Fruit fly (Drosophila melanogaster) whole organism, embryonic: ENCODE measurements around the gene CG17111.

Source experiments
- B-H2 ChIP-seq: fragments of 200-800 bp; sonication (Bioruptor generic); optimal IDR thresholded peaks from 2 replicates; lab custom pipeline; 2018; ENCODE audit warnings: missing biosample characterization, mild to moderate bottlenecking, missing genetic modification characterization
- CG10147 ChIP-seq: fragments of 200-800 bp; sonication (Bioruptor generic); optimal IDR thresholded peaks from 2 replicates; lab custom pipeline; 2019; ENCODE audit warnings: missing biosample characterization, mild to moderate bottlenecking, missing genetic modification characterization, moderate library complexity
- CG10431 ChIP-seq: fragments of 200-800 bp; sonication (Bioruptor generic); optimal IDR thresholded peaks from 3 replicates; lab custom pipeline; 2018; ENCODE audit warnings: missing biosample characterization, mild to moderate bottlenecking, missing genetic modification characterization
- CG10959 ChIP-seq: fragments of 200-800 bp; sonication (Bioruptor generic); IDR thresholded peaks from 2 replicates; pipeline ENCODE4 v1.3.6; 2022; ENCODE audit warnings: missing biosample characterization, missing genetic modification characterization
- CG10979 ChIP-seq: fragments of 200-800 bp; sonication (Bioruptor generic); optimal IDR thresholded peaks from 2 replicates; lab custom pipeline; 2018; ENCODE audit warnings: missing biosample characterization, mild to moderate bottlenecking, missing genetic modification characterization, moderate library complexity
- CG12769 ChIP-seq: fragments of 200-800 bp; sonication (Bioruptor generic); optimal IDR thresholded peaks from 2 replicates; lab custom pipeline; 2019; ENCODE audit warnings: missing biosample characterization, mild to moderate bottlenecking, missing genetic modification characterization, moderate library complexity
- CG13123 ChIP-seq: fragments of 200-800 bp; sonication (Bioruptor generic); optimal IDR thresholded peaks from 2 replicates; lab custom pipeline; 2016; ENCODE audit warnings: missing biosample characterization, missing genetic modification characterization
- CG14050 ChIP-seq: fragments of 200-800 bp; sonication (Bioruptor generic); IDR thresholded peaks from 3 replicates; pipeline ENCODE4 v1.3.6; 2022; ENCODE audit warnings: missing biosample characterization, missing genetic modification characterization
- CG15601 ChIP-seq: fragments of 200-800 bp; sonication (Bioruptor generic); optimal IDR thresholded peaks from 3 replicates; lab custom pipeline; 2019; ENCODE audit warnings: missing biosample characterization, mild to moderate bottlenecking, missing genetic modification characterization, moderate library complexity
- CG17385 ChIP-seq: fragments of 200-800 bp; sonication (Bioruptor generic); optimal IDR thresholded peaks from 3 replicates; lab custom pipeline; 2018; ENCODE audit warnings: missing biosample characterization, mild to moderate bottlenecking, missing genetic modification characterization
- CG2199 ChIP-seq: fragments of 200-800 bp; sonication (Bioruptor generic); IDR thresholded peaks from 3 replicates; pipeline ENCODE4 v1.3.6; 2022; ENCODE audit warnings: missing biosample characterization, missing genetic modification characterization
- CG2889 ChIP-seq: fragments of 200-800 bp; sonication (Bioruptor generic); IDR thresholded peaks from 3 replicates; pipeline ENCODE4 v1.3.6; 2022; ENCODE audit warnings: missing biosample characterization, missing genetic modification characterization
- CG30020 ChIP-seq: fragments of 200-800 bp; optimal IDR thresholded peaks from 2 replicates; lab custom pipeline; 2019; ENCODE audit warnings: missing biosample characterization, mild to moderate bottlenecking, missing genetic modification characterization, moderate library complexity
- CG30403 ChIP-seq: fragments of 200-800 bp; sonication (Bioruptor generic); optimal IDR thresholded peaks from 3 replicates; lab custom pipeline; 2016; ENCODE audit warnings: missing biosample characterization, missing genetic modification characterization
- CG3163 ChIP-seq: fragments of 200-800 bp; sonication (Bioruptor generic); optimal IDR thresholded peaks from 3 replicates; lab custom pipeline; 2016; ENCODE audit warnings: missing biosample characterization, missing genetic modification characterization
- CG32772 ChIP-seq: fragments of 200-800 bp; sonication (Bioruptor generic); IDR thresholded peaks from 2 replicates; pipeline ENCODE4 v1.3.6; 2022; ENCODE audit warnings: missing biosample characterization, missing genetic modification characterization
- CG4360 ChIP-seq: fragments of 200-800 bp; sonication (Bioruptor generic); IDR thresholded peaks from 2 replicates; pipeline ENCODE4 v1.3.6; 2022; ENCODE audit warnings: missing biosample characterization, missing genetic modification characterization
- CG4820 ChIP-seq: fragments of 200-800 bp; sonication (Bioruptor generic); optimal IDR thresholded peaks from 3 replicates; lab custom pipeline; 2016; ENCODE audit warnings: missing biosample characterization, missing genetic modification characterization
- CG6654 ChIP-seq: fragments of 200-800 bp; sonication (Bioruptor generic); optimal IDR thresholded peaks from 2 replicates; lab custom pipeline; 2017; ENCODE audit warnings: missing biosample characterization, mild to moderate bottlenecking, missing genetic modification characterization
- CG6689 ChIP-seq: fragments of 200-800 bp; sonication (Bioruptor generic); IDR thresholded peaks from 2 replicates; pipeline ENCODE4 v1.3.6; 2022; ENCODE audit warnings: missing biosample characterization, missing genetic modification characterization
- CG8388 ChIP-seq: fragments of 200-800 bp; sonication (Bioruptor generic); optimal IDR thresholded peaks from 2 replicates; lab custom pipeline; 2019; ENCODE audit warnings: missing biosample characterization, mild to moderate bottlenecking, missing genetic modification characterization, moderate library complexity
- CG8478 ChIP-seq: fragments of >200 bp; optimal IDR thresholded peaks from 2 replicates; lab custom pipeline; 2018
- CG9215 ChIP-seq: fragments of 200-800 bp; sonication (Bioruptor generic); IDR thresholded peaks from 2 replicates; pipeline ENCODE4 v1.3.6; 2022; ENCODE audit warnings: missing biosample characterization, missing genetic modification characterization
- Lim3 ChIP-seq: fragments of 200-800 bp; sonication (Bioruptor generic); IDR thresholded peaks from 2 replicates; pipeline ENCODE4 v1.3.6; 2022; ENCODE audit warnings: missing biosample characterization, missing genetic modification characterization
- Lpt ChIP-seq: fragments of >200 bp; optimal IDR thresholded peaks from 2 replicates; lab custom pipeline; 2018; ENCODE audit warnings: missing biosample characterization, missing genetic modification characterization
- Med ChIP-seq: fragments of 200-800 bp; sonication (Bioruptor generic); peaks from one replicate; lab custom pipeline; 2016; ENCODE audit warnings: missing biosample characterization, missing genetic modification characterization, mild to moderate bottlenecking, inconsistent platforms, moderate library complexity
- Mes4 ChIP-seq: fragments of 200-800 bp; sonication (Bioruptor generic); optimal IDR thresholded peaks from 2 replicates; lab custom pipeline; 2016; ENCODE audit warnings: missing biosample characterization, missing genetic modification characterization
- NC2α ChIP-seq: fragments of 200-800 bp; sonication (Bioruptor generic); optimal IDR thresholded peaks from 2 replicates; lab custom pipeline; 2016; ENCODE audit warnings: missing biosample characterization, missing genetic modification characterization
- Nf-YB ChIP-seq: fragments of 200-800 bp; sonication (Bioruptor generic); optimal IDR thresholded peaks from 3 replicates; lab custom pipeline; 2019; ENCODE audit warnings: missing biosample characterization, mild to moderate bottlenecking, missing genetic modification characterization, moderate library complexity
- Optix ChIP-seq: fragments of 200-800 bp; sonication (Bioruptor generic); IDR thresholded peaks from 3 replicates; pipeline ENCODE4 v1.3.6; 2022; ENCODE audit warnings: missing biosample characterization, missing genetic modification characterization
- Side ChIP-seq: fragments of 200-800 bp; sonication (Bioruptor generic); optimal IDR thresholded peaks from 2 replicates; lab custom pipeline; 2016; ENCODE audit warnings: missing biosample characterization, missing genetic modification characterization
- Xrp1 ChIP-seq: fragments of 200-800 bp; sonication (Bioruptor generic); IDR thresholded peaks from 2 replicates; pipeline ENCODE4 v1.3.6; 2022; ENCODE audit warnings: missing biosample characterization, missing genetic modification characterization
- ac ChIP-seq: fragments of 200-800 bp; sonication (Bioruptor generic); optimal IDR thresholded peaks from 3 replicates; lab custom pipeline; 2017; ENCODE audit warnings: missing biosample characterization, mild to moderate bottlenecking, missing genetic modification characterization
- bbx ChIP-seq: fragments of 200-800 bp; sonication (Bioruptor generic); IDR thresholded peaks from 2 replicates; pipeline ENCODE4 v1.3.6; 2022; ENCODE audit warnings: missing biosample characterization, missing genetic modification characterization; ENCODE audit not compliant: partially characterized antibody
- cwo ChIP-seq: fragments of 200-800 bp; sonication (Bioruptor generic); optimal IDR thresholded peaks from 3 replicates; lab custom pipeline; 2017; ENCODE audit warnings: missing biosample characterization, missing genetic modification characterization, mild to moderate bottlenecking, moderate library complexity, missing genetic modification reagents
- dimm ChIP-seq: fragments of 200-800 bp; sonication (Bioruptor generic); IDR thresholded peaks from 2 replicates; pipeline ENCODE4 v1.3.6; 2022; ENCODE audit warnings: missing biosample characterization, missing genetic modification characterization
- ems ChIP-seq: fragments of 200-800 bp; sonication (Bioruptor generic); optimal IDR thresholded peaks from 3 replicates; lab custom pipeline; 2016; ENCODE audit warnings: missing biosample characterization, missing genetic modification characterization
- esg ChIP-seq: fragments of 200-800 bp; sonication (Bioruptor generic); conservative IDR thresholded peaks from 2 replicates; pipeline ENCODE4 v1.3.6; 2022; ENCODE audit warnings: missing biosample characterization, missing genetic modification characterization
- exex ChIP-seq: fragments of 200-800 bp; sonication (Bioruptor generic); optimal IDR thresholded peaks from 4 replicates; lab custom pipeline; 2018; ENCODE audit warnings: missing biosample characterization, mild to moderate bottlenecking, missing genetic modification characterization, moderate library complexity
- gfzf ChIP-seq: fragments of 200-800 bp; sonication (Bioruptor generic); optimal IDR thresholded peaks from 2 replicates; lab custom pipeline; 2016; ENCODE audit warnings: missing biosample characterization, mild to moderate bottlenecking, missing genetic modification characterization, moderate library complexity
- grau ChIP-seq: fragments of 200-800 bp; optimal IDR thresholded peaks from 3 replicates; lab custom pipeline; 2019; ENCODE audit warnings: missing biosample characterization, mild to moderate bottlenecking, missing genetic modification characterization, moderate library complexity
- grn ChIP-seq: fragments of 200-800 bp; sonication (Bioruptor generic); optimal IDR thresholded peaks from 3 replicates; lab custom pipeline; 2017; ENCODE audit warnings: missing biosample characterization, missing genetic modification characterization
- mam ChIP-seq: fragments of 200-800 bp; sonication (Bioruptor generic); optimal IDR thresholded peaks from 3 replicates; lab custom pipeline; 2016; ENCODE audit warnings: missing biosample characterization, missing genetic modification characterization
- nerfin-2 ChIP-seq: fragments of 200-800 bp; sonication (Bioruptor generic); IDR thresholded peaks from 2 replicates; pipeline ENCODE4 v1.3.6; 2022; ENCODE audit warnings: missing biosample characterization, missing genetic modification characterization; ENCODE audit not compliant: partially characterized antibody
- sc ChIP-seq, 3 experiments: fragments of >200 bp in 2 of 3; fragments of 200-800 bp in 1 of 3; sonication (Bioruptor generic) in 1 of 3; optimal IDR thresholded peaks; 2 replicates in 2 of 3; 3 replicates in 1 of 3; lab custom pipeline; 2017; ENCODE audit warnings: mild to moderate bottlenecking in 1 of 3, missing biosample characterization in 1 of 3, missing genetic modification characterization in 1 of 3, missing genetic modification reagents in 1 of 3
- sqz ChIP-seq: fragments of 200-800 bp; sonication (Bioruptor generic); optimal IDR thresholded peaks from 3 replicates; lab custom pipeline; 2018; ENCODE audit warnings: missing biosample characterization, mild to moderate bottlenecking, missing genetic modification characterization
- stwl ChIP-seq: fragments of 200-800 bp; sonication (Bioruptor generic); optimal IDR thresholded peaks from 3 replicates; lab custom pipeline; 2018; ENCODE audit warnings: missing biosample characterization, mild to moderate bottlenecking, missing genetic modification characterization, moderate library complexity
- tap ChIP-seq: fragments of 200-800 bp; optimal IDR thresholded peaks from 3 replicates; lab custom pipeline; 2019; ENCODE audit warnings: missing biosample characterization, mild to moderate bottlenecking, missing genetic modification characterization, moderate library complexity
- tna ChIP-seq: fragments of 200-800 bp; sonication (Bioruptor generic); IDR thresholded peaks from 2 replicates; pipeline ENCODE4 v1.3.6; 2022; ENCODE audit warnings: missing biosample characterization, missing genetic modification characterization; ENCODE audit not compliant: partially characterized antibody
- vnd ChIP-seq: fragments of 200-800 bp; sonication (Bioruptor generic); IDR thresholded peaks from 3 replicates; pipeline ENCODE4 v1.3.6; 2022; ENCODE audit warnings: missing biosample characterization, missing genetic modification characterization; ENCODE audit not compliant: partially characterized antibody
- wdn ChIP-seq: fragments of 200-800 bp; sonication (Bioruptor generic); IDR thresholded peaks from 2 replicates; pipeline ENCODE4 v1.3.6; 2022; ENCODE audit warnings: missing biosample characterization, missing genetic modification characterization

Gene CG17111

DNA sequence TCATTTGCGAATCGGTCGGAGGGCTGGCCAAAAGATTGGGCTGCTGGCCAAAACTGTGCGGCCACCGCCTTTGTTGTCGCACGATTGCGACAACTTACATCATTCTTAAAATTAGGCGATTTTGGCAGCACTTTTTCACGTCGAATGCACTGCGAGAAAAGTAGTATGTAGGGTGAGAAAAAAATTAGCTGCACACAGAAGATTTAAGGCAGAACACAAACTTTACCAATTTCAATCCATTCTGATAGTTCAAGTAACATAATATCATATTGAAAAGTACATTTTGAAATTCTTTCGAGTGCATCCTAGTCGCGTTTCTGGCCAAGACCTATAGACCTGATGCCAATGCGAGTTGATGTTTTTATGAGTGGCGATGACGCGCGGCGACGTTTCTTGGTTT, 38.6 kb downstream of the CG17111 start (continued):
- no peak for TF ChIP-seq CG10147 (GFP tag; lab: Kevin White, UChicago)
- TF ChIP-seq CG10959 = no peak
- no peak for TF ChIP-seq CG4360 (GFP tag; lab: Robert Waterston, UW)
- no peak for TF ChIP-seq stwl (tag; lab: Kevin White, UChicago)
- peak; percentile 0 for TF ChIP-seq CG3163
- peak; percentile 62 for TF ChIP-seq grau (tag; lab: Kevin White, UChicago)
- no peak for TF ChIP-seq dimm
- peak; percentile 14 for TF ChIP-seq Side
- 0 out of 3 replicates have a peak, but pooled peaks have one; percentile 46 for TF ChIP-seq CG2889 (GFP tag; lab: Robert Waterston, UW)
- no peak for TF ChIP-seq tna (GFP tag; lab: Robert Waterston, UW)
- no peak for TF ChIP-seq CG2199
- TF ChIP-seq CG12769 (tag; lab: Kevin White, UChicago) = peak; percentile 77
- TF ChIP-seq Xrp1 (GFP tag; lab: Robert Waterston, UW) = peak; percentile 50; the same call in 1 of the 2 replicates
- TF ChIP-seq CG10979 (tag; lab: Kevin White, UChicago) = no peak
- peak; percentile 60 for TF ChIP-seq CG30403 (GFP tag; lab: Kevin White, UChicago)
- no peak for TF ChIP-seq Optix (GFP tag; lab: Robert Waterston, UW)
- TF ChIP-seq tap (tag; lab: Kevin White, UChicago) = no peak
- no peak for TF ChIP-seq NC2α (GFP tag; lab: Kevin White, UChicago)
- TF ChIP-seq gfzf (GFP tag; lab: Kevin White, UChicago) = no peak
- no peak for TF ChIP-seq CG10431 (GFP tag; lab: Kevin White, UChicago)
- peak; percentile 53; the same call in 1 of the 2 replicates for TF ChIP-seq wdn
- TF ChIP-seq CG14050 (GFP tag; lab: Robert Waterston, UW) = no peak
- TF ChIP-seq B-H2 (GFP tag; lab: Kevin White, UChicago) = no peak
- peak; percentile 62 for TF ChIP-seq esg (GFP tag; lab: Robert Waterston, UW)
- TF ChIP-seq grn (GFP tag; lab: Kevin White, UChicago) = no peak
- TF ChIP-seq CG4820 (GFP tag; lab: Kevin White, UChicago) = peak; percentile 18
- no peak for TF ChIP-seq bbx (GFP tag; lab: Robert Waterston, UW)
- no peak for TF ChIP-seq Lpt
- peak; percentile 70 for TF ChIP-seq mam (GFP tag; lab: Kevin White, UChicago)
- TF ChIP-seq sqz (GFP tag; lab: Kevin White, UChicago) = no peak
- TF ChIP-seq ac = no peak
- TF ChIP-seq exex (tag; lab: Kevin White, UChicago) = no peak
- TF ChIP-seq CG30020 (tag; lab: Kevin White, UChicago) = no peak
- TF ChIP-seq vnd (GFP tag; lab: Robert Waterston, UW) = no peak
- no peak for TF ChIP-seq Mes4 (GFP tag; lab: Kevin White, UChicago)
- TF ChIP-seq CG8388 (GFP tag; lab: Kevin White, UChicago) = peak; percentile 2
- no peak for TF ChIP-seq sc (optimal IDR thresholded peaks at IDR 0.05; lab: Kevin White, UChicago)
- no peak for TF ChIP-seq sc (GFP tag; optimal IDR thresholded peaks at IDR 0.05; lab: Kevin White, UChicago)
- no peak for TF ChIP-seq Nf-YB
- 0 out of 2 replicates have a peak, but pooled peaks have one; percentile 36 for TF ChIP-seq CG32772
- TF ChIP-seq ems (GFP tag; lab: Kevin White, UChicago) = peak; percentile 38
- TF ChIP-seq nerfin-2 = no peak
- peak; percentile 58 for TF ChIP-seq CG6689 (GFP tag; lab: Robert Waterston, UW)
- TF ChIP-seq CG6654 = peak; percentile 15
- peak; percentile 74 for TF ChIP-seq CG9215 (GFP tag; lab: Robert Waterston, UW)
- peak; percentile 96 for TF ChIP-seq Med (GFP tag; lab: Kevin White, UChicago)
- no peak for TF ChIP-seq Lim3
- no peak for TF ChIP-seq CG13123 (GFP tag; lab: Kevin White, UChicago)
- no peak for TF ChIP-seq CG8478 (lab: Kevin White, UChicago)
- TF ChIP-seq cwo (GFP tag; lab: Kevin White, UChicago) = peak; percentile 44
- TF ChIP-seq CG17385 (GFP tag; lab: Kevin White, UChicago) = peak; percentile 1
- TF ChIP-seq CG15601 (tag; lab: Kevin White, UChicago) = no peak
